Fruit fly (Drosophila melanogaster) whole organism, prepupa: ENCODE data around the gene ppk10.

ENCODE experiments used
- CG15336 ChIP-seq: fragments of 200-800 bp; sonication (Bioruptor generic); IDR thresholded peaks from 2 replicates; pipeline ENCODE4 v1.3.6; 2022; ENCODE audit warnings: missing biosample characterization, missing genetic modification characterization
- CG16779 ChIP-seq: fragments of 200-800 bp; sonication (Bioruptor generic); optimal IDR thresholded peaks from 3 replicates; lab custom pipeline; 2017; ENCODE audit warnings: missing biosample characterization, mild to moderate bottlenecking, missing genetic modification characterization
- CG6792 ChIP-seq: fragments of 200-800 bp; sonication (Bioruptor generic); optimal IDR thresholded peaks from 3 replicates; lab custom pipeline; 2016; ENCODE audit warnings: missing biosample characterization, missing genetic modification characterization
- Ets96B ChIP-seq: fragments of 200-800 bp; optimal IDR thresholded peaks from 2 replicates; lab custom pipeline; 2019; ENCODE audit warnings: missing biosample characterization, mild to moderate bottlenecking, missing genetic modification characterization, moderate library complexity
- Hr39 ChIP-seq: fragments of 200-800 bp; sonication (Bioruptor generic); optimal IDR thresholded peaks from 2 replicates; lab custom pipeline; 2016; ENCODE audit warnings: missing biosample characterization, missing genetic modification characterization
- Lpt ChIP-seq: fragments of 200-800 bp; sonication (Bioruptor generic); optimal IDR thresholded peaks from 3 replicates; lab custom pipeline; 2016; ENCODE audit warnings: missing biosample characterization, missing genetic modification characterization
- Sox102F ChIP-seq: fragments of 200-800 bp; sonication (Bioruptor generic); optimal IDR thresholded peaks from 2 replicates; lab custom pipeline; 2016; ENCODE audit warnings: missing biosample characterization, mild to moderate bottlenecking, missing genetic modification characterization
- Sox15 ChIP-seq: fragments of 200-800 bp; sonication (Bioruptor generic); optimal IDR thresholded peaks from 3 replicates; lab custom pipeline; 2016; ENCODE audit warnings: missing biosample characterization, missing genetic modification characterization
- dac ChIP-seq: fragments of 200-800 bp; sonication (Bioruptor generic); optimal IDR thresholded peaks from 2 replicates; lab custom pipeline; 2017; ENCODE audit warnings: missing biosample characterization, mild to moderate bottlenecking, missing genetic modification characterization
- fd85E ChIP-seq: fragments of 200-800 bp; sonication (Bioruptor generic); optimal IDR thresholded peaks from 3 replicates; lab custom pipeline; 2016; ENCODE audit warnings: missing biosample characterization, missing genetic modification characterization
- fkh ChIP-seq: fragments of 200-800 bp; sonication (Bioruptor generic); optimal IDR thresholded peaks from 3 replicates; lab custom pipeline; 2017; ENCODE audit warnings: missing biosample characterization, mild to moderate bottlenecking, missing genetic modification characterization, moderate library complexity

dm6 chr2L:10488484-10489223 lies 36.5 kb upstream of the ppk10 start, which contains the start of the genes Cog4 and CG6144:
- TF ChIP-seq CG6792 (no peak), fkh (GFP tag; lab: Kevin White, UChicago) (no peak), CG15336 (GFP tag; lab: Robert Waterston, UW) (no peak), fd85E (no peak), Sox102F (no peak), Lpt (GFP tag; lab: Kevin White, UChicago) (no peak), dac (no peak), CG16779 (tag; lab: Kevin White, UChicago) (no peak), Sox15 (GFP tag; lab: Kevin White, UChicago) (no peak), Hr39 (GFP tag; lab: Kevin White, UChicago) (no peak), Ets96B (no peak)
